Fruit fly (Drosophila melanogaster) whole organism, embryonic: ENCODE data around the gene Ir67a.
A peak's percentile ranks its signal among the peaks of the same experiment; 100 is the strongest.

ENCODE experiments used
- Adf1 ChIP-seq: fragments of 200-800 bp; sonication (Bioruptor generic); IDR thresholded peaks from 2 replicates; pipeline ENCODE4 v1.3.6; 2022; ENCODE audit warnings: missing biosample characterization, missing genetic modification characterization
- Blimp-1 ChIP-seq: fragments of 200-800 bp; sonication (Bioruptor generic); optimal IDR thresholded peaks from 3 replicates; lab custom pipeline; 2018; ENCODE audit warnings: missing biosample characterization, missing genetic modification characterization, mild to moderate bottlenecking, moderate library complexity, missing genetic modification reagents
- BtbVII ChIP-seq: fragments of 200-800 bp; sonication (Bioruptor generic); optimal IDR thresholded peaks from 3 replicates; lab custom pipeline; 2017; ENCODE audit warnings: missing biosample characterization, mild to moderate bottlenecking, missing genetic modification characterization
- CG10431 ChIP-seq: fragments of 200-800 bp; sonication (Bioruptor generic); optimal IDR thresholded peaks from 3 replicates; lab custom pipeline; 2018; ENCODE audit warnings: missing biosample characterization, mild to moderate bottlenecking, missing genetic modification characterization
- CG10543 ChIP-seq: fragments of 200-800 bp; sonication (Bioruptor generic); optimal IDR thresholded peaks from 3 replicates; lab custom pipeline; 2017; ENCODE audit warnings: missing biosample characterization, mild to moderate bottlenecking, missing genetic modification characterization, moderate library complexity
- CG13123 ChIP-seq: fragments of 200-800 bp; sonication (Bioruptor generic); optimal IDR thresholded peaks from 2 replicates; lab custom pipeline; 2016; ENCODE audit warnings: missing biosample characterization, missing genetic modification characterization
- CG14710 ChIP-seq: fragments of 200-800 bp; sonication (Bioruptor generic); optimal IDR thresholded peaks from 3 replicates; lab custom pipeline; 2019; ENCODE audit warnings: missing biosample characterization, mild to moderate bottlenecking, missing genetic modification characterization, moderate library complexity
- CG1602 ChIP-seq: fragments of 200-800 bp; sonication (Bioruptor generic); optimal IDR thresholded peaks from 3 replicates; lab custom pipeline; 2016; ENCODE audit warnings: missing biosample characterization, missing genetic modification characterization
- CG1647 ChIP-seq: fragments of 200-800 bp; sonication (Bioruptor generic); optimal IDR thresholded peaks from 3 replicates; lab custom pipeline; 2016; ENCODE audit warnings: missing biosample characterization, missing genetic modification characterization
- CG16813 ChIP-seq: fragments of 200-800 bp; sonication (Bioruptor generic); IDR thresholded peaks from 3 replicates; pipeline ENCODE4 v1.3.6; 2022; ENCODE audit warnings: missing biosample characterization, missing genetic modification characterization; ENCODE audit not compliant: partially characterized antibody
- CG17829 ChIP-seq: fragments of 200-800 bp; optimal IDR thresholded peaks from 2 replicates; lab custom pipeline; 2019; ENCODE audit warnings: missing biosample characterization, mild to moderate bottlenecking, missing genetic modification characterization, moderate library complexity
- CG18011 ChIP-seq: fragments of 200-800 bp; sonication (Bioruptor generic); optimal IDR thresholded peaks from 2 replicates; lab custom pipeline; 2017; ENCODE audit warnings: missing biosample characterization, missing genetic modification characterization, mild to moderate bottlenecking, moderate library complexity, missing genotype
- CG2889 ChIP-seq: fragments of 200-800 bp; sonication (Bioruptor generic); IDR thresholded peaks from 3 replicates; pipeline ENCODE4 v1.3.6; 2022; ENCODE audit warnings: missing biosample characterization, missing genetic modification characterization
- CG3281 ChIP-seq: fragments of 200-800 bp; sonication (Bioruptor generic); optimal IDR thresholded peaks from 3 replicates; lab custom pipeline; 2017; ENCODE audit warnings: missing biosample characterization, mild to moderate bottlenecking, missing genetic modification characterization
- CG34224 ChIP-seq: fragments of 200-800 bp; sonication (Bioruptor generic); IDR thresholded peaks from 3 replicates; pipeline ENCODE4 v1.3.6; 2022; ENCODE audit warnings: missing biosample characterization, missing genetic modification characterization; ENCODE audit not compliant: partially characterized antibody
- CG4282 ChIP-seq: fragments of 200-800 bp; sonication (Bioruptor generic); optimal IDR thresholded peaks from 2 replicates; lab custom pipeline; 2016; ENCODE audit warnings: missing biosample characterization, missing genetic modification characterization
- CG4617 ChIP-seq: fragments of 200-800 bp; sonication (Bioruptor generic); optimal IDR thresholded peaks from 3 replicates; lab custom pipeline; 2016; ENCODE audit warnings: missing biosample characterization, missing genetic modification characterization, borderline replicate concordance
- CG6254 ChIP-seq: fragments of 200-800 bp; sonication (Bioruptor generic); optimal IDR thresholded peaks from 3 replicates; lab custom pipeline; 2017; ENCODE audit warnings: mild to moderate bottlenecking, missing biosample characterization, missing genetic modification reagents, missing genetic modification characterization
- CG6765 ChIP-seq: fragments of 200-800 bp; sonication (Bioruptor generic); optimal IDR thresholded peaks from 3 replicates; lab custom pipeline; 2017; ENCODE audit warnings: missing biosample characterization, mild to moderate bottlenecking, missing genetic modification characterization
- CG7786 ChIP-seq: fragments of 200-800 bp; sonication (Bioruptor generic); optimal IDR thresholded peaks from 2 replicates; lab custom pipeline; 2016; ENCODE audit warnings: missing biosample characterization, missing genetic modification characterization
- CHES-1-like ChIP-seq: fragments of 200-800 bp; sonication (Bioruptor generic); optimal IDR thresholded peaks from 2 replicates; lab custom pipeline; 2016; ENCODE audit warnings: missing biosample characterization, missing genetic modification characterization
- Doc2 ChIP-seq: fragments of 200-800 bp; sonication (Bioruptor generic); IDR thresholded peaks from 2 replicates; pipeline ENCODE4 v1.3.6; 2022; ENCODE audit warnings: missing biosample characterization, missing genetic modification characterization
- Ets97D ChIP-seq: fragments of 200-800 bp; sonication (Bioruptor generic); optimal IDR thresholded peaks from 3 replicates; lab custom pipeline; 2016; ENCODE audit warnings: missing biosample characterization, missing genetic modification characterization
- Fer1 ChIP-seq: fragments of 200-800 bp; sonication (Bioruptor generic); optimal IDR thresholded peaks from 2 replicates; lab custom pipeline; 2017; ENCODE audit warnings: missing biosample characterization, mild to moderate bottlenecking, missing genetic modification characterization
- Hand ChIP-seq: fragments of 200-800 bp; sonication (Bioruptor generic); optimal IDR thresholded peaks from 2 replicates; lab custom pipeline; 2017; ENCODE audit warnings: mild to moderate bottlenecking, missing biosample characterization, missing genetic modification reagents, missing genetic modification characterization
- Hey ChIP-seq: fragments of 200-800 bp; sonication (Bioruptor generic); optimal IDR thresholded peaks from 3 replicates; lab custom pipeline; 2018; ENCODE audit warnings: missing biosample characterization, mild to moderate bottlenecking, missing genetic modification characterization
- Lhr ChIP-seq: fragments of 200-800 bp; sonication (Bioruptor generic); optimal IDR thresholded peaks from 3 replicates; lab custom pipeline; 2017; ENCODE audit warnings: mild to moderate bottlenecking, missing biosample characterization, missing genetic modification reagents, missing genetic modification characterization
- NK7.1 ChIP-seq: fragments of 200-800 bp; sonication (Bioruptor generic); optimal IDR thresholded peaks from 3 replicates; lab custom pipeline; 2016; ENCODE audit warnings: missing biosample characterization, missing genetic modification characterization
- Nf-YC ChIP-seq: fragments of 200-800 bp; optimal IDR thresholded peaks from 3 replicates; lab custom pipeline; 2019; ENCODE audit warnings: missing biosample characterization, mild to moderate bottlenecking, missing genetic modification characterization, moderate library complexity
- Oaz ChIP-seq: fragments of 200-800 bp; sonication (Bioruptor generic); IDR thresholded peaks from 2 replicates; pipeline ENCODE4 v1.3.6; 2022; ENCODE audit warnings: missing biosample characterization, missing genetic modification characterization
- Ravus ChIP-seq: fragments of 200-800 bp; sonication (Bioruptor generic); IDR thresholded peaks from 2 replicates; pipeline ENCODE4 v1.3.6; 2022; ENCODE audit warnings: missing biosample characterization, missing genetic modification characterization
- Rfx ChIP-seq: fragments of 200-800 bp; sonication (Bioruptor generic); IDR thresholded peaks from 2 replicates; pipeline ENCODE4 v1.3.6; 2022; ENCODE audit warnings: missing biosample characterization, missing genetic modification characterization
- Side ChIP-seq: fragments of 200-800 bp; sonication (Bioruptor generic); optimal IDR thresholded peaks from 2 replicates; lab custom pipeline; 2016; ENCODE audit warnings: missing biosample characterization, missing genetic modification characterization
- Sin3A ChIP-seq: fragments of >200 bp; optimal IDR thresholded peaks from 2 replicates; lab custom pipeline; 2018
- Xrp1 ChIP-seq: fragments of 200-800 bp; sonication (Bioruptor generic); IDR thresholded peaks from 2 replicates; pipeline ENCODE4 v1.3.6; 2022; ENCODE audit warnings: missing biosample characterization, missing genetic modification characterization
- amos ChIP-seq: fragments of 200-800 bp; sonication (Bioruptor generic); IDR thresholded peaks from 2 replicates; pipeline ENCODE4 v1.3.6; 2022; ENCODE audit warnings: missing biosample characterization, missing genetic modification characterization; ENCODE audit not compliant: partially characterized antibody
- ara ChIP-seq: fragments of 200-800 bp; sonication (Bioruptor generic); IDR thresholded peaks from 2 replicates; pipeline ENCODE4 v1.3.6; 2022; ENCODE audit warnings: missing biosample characterization, missing genetic modification characterization
- caup ChIP-seq: fragments of 200-800 bp; sonication (Bioruptor generic); optimal IDR thresholded peaks from 3 replicates; lab custom pipeline; 2017; ENCODE audit warnings: missing biosample characterization, mild to moderate bottlenecking, missing genetic modification characterization, moderate library complexity; ENCODE audit not compliant: severe bottlenecking
- chinmo ChIP-seq: fragments of 200-800 bp; sonication (Bioruptor generic); IDR thresholded peaks from 4 replicates; pipeline ENCODE4 v1.3.6; 2022; ENCODE audit warnings: missing biosample characterization, missing genetic modification characterization; ENCODE audit not compliant: partially characterized antibody
- crol ChIP-seq: fragments of 200-800 bp; sonication (Bioruptor generic); IDR thresholded peaks from 2 replicates; pipeline ENCODE4 v1.3.6; 2022; ENCODE audit warnings: missing biosample characterization, missing genetic modification characterization
- dmrt99B ChIP-seq: fragments of 200-800 bp; sonication (Bioruptor generic); optimal IDR thresholded peaks from 2 replicates; lab custom pipeline; 2018; ENCODE audit warnings: missing biosample characterization, mild to moderate bottlenecking, missing genetic modification characterization, moderate library complexity
- emc ChIP-seq: fragments of 200-800 bp; sonication (Bioruptor generic); optimal IDR thresholded peaks from 2 replicates; lab custom pipeline; 2016; ENCODE audit warnings: missing biosample characterization, missing genetic modification characterization
- hbn ChIP-seq: fragments of 200-800 bp; sonication (Bioruptor generic); IDR thresholded peaks from 2 replicates; pipeline ENCODE4 v1.3.6; 2022; ENCODE audit warnings: missing biosample characterization, missing genetic modification characterization; ENCODE audit not compliant: partially characterized antibody
- nmo ChIP-seq: fragments of 200-800 bp; sonication (Bioruptor generic); optimal IDR thresholded peaks from 2 replicates; lab custom pipeline; 2018; ENCODE audit warnings: missing biosample characterization, mild to moderate bottlenecking, missing genetic modification characterization, moderate library complexity
- pros ChIP-seq: fragments of 200-800 bp; sonication (Bioruptor generic); optimal IDR thresholded peaks from 3 replicates; lab custom pipeline; 2019; ENCODE audit warnings: missing biosample characterization, mild to moderate bottlenecking, missing genetic modification characterization, moderate library complexity
- psq ChIP-seq: fragments of 200-800 bp; sonication (Bioruptor generic); optimal IDR thresholded peaks from 2 replicates; lab custom pipeline; 2017; ENCODE audit warnings: missing biosample characterization, missing genetic modification characterization
- so ChIP-seq: fragments of 200-800 bp; sonication (Bioruptor generic); IDR thresholded peaks from 3 replicates; pipeline ENCODE4 v1.3.6; 2022; ENCODE audit warnings: missing biosample characterization, missing genetic modification characterization
- tio ChIP-seq: fragments of 200-800 bp; sonication (Bioruptor generic); optimal IDR thresholded peaks from 2 replicates; lab custom pipeline; 2017; ENCODE audit warnings: missing biosample characterization, missing genetic modification characterization, inconsistent platforms
- tll ChIP-seq, 2 experiments: fragments of 200-800 bp in 1 of 2; fragments of >200 bp in 1 of 2; sonication (Bioruptor generic) in 1 of 2; optimal IDR thresholded peaks; 2 replicates each; lab custom pipeline; 2017 to 2019; ENCODE audit warnings: missing biosample characterization in 2 of 2, missing genetic modification characterization in 2 of 2, mild to moderate bottlenecking in 1 of 2, moderate library complexity in 1 of 2
- yki ChIP-seq: fragments of >200 bp; optimal IDR thresholded peaks from 3 replicates; lab custom pipeline; 2018

Gene Ir67a

dm6 chr3L:9503552-9504317 is 40.1 kb downstream of the Ir67a start (continued):
- TF ChIP-seq hbn (GFP tag; lab: Robert Waterston, UW) (no peak), dmrt99B (no peak), CG13123 (no peak), CG14710 (tag; lab: Kevin White, UChicago) (no peak), Adf1 (GFP tag; lab: Robert Waterston, UW) (no peak), psq (GFP tag; lab: Kevin White, UChicago) (no peak), CG6254 (GFP tag; lab: Kevin White, UChicago) (no peak), Side (GFP tag; lab: Kevin White, UChicago) (no peak), Lhr (no peak), yki (lab: Kevin White, UChicago) (no peak), Xrp1 (GFP tag; lab: Robert Waterston, UW) (peak; percentile 24; the same call in 1 of the 2 replicates), Hand (GFP tag; lab: Kevin White, UChicago) (no peak), Oaz (no peak), CG6765 (GFP tag; lab: Kevin White, UChicago) (no peak), ara (GFP tag; lab: Robert Waterston, UW) (no peak), tio (no peak), Nf-YC (tag; lab: Kevin White, UChicago) (no peak), CG2889 (GFP tag; lab: Robert Waterston, UW) (no peak), Sin3A (lab: Kevin White, UChicago) (no peak), amos (no peak), CG34224 (GFP tag; lab: Robert Waterston, UW) (no peak), CHES-1-like (no peak), so (GFP tag; lab: Robert Waterston, UW) (no peak), tll (GFP tag; optimal IDR thresholded peaks at IDR 0.05; lab: Kevin White, UChicago) (no peak), CG3281 (peak; percentile 19), CG10431 (GFP tag; lab: Kevin White, UChicago) (no peak), Ets97D (GFP tag; lab: Kevin White, UChicago) (no peak), BtbVII (GFP tag; lab: Kevin White, UChicago) (peak; percentile 31), chinmo (no peak), CG18011 (GFP tag; lab: Kevin White, UChicago) (no peak), Doc2 (GFP tag; lab: Robert Waterston, UW) (no peak), Fer1 (GFP tag; lab: Kevin White, UChicago) (peak; percentile 1), nmo (peak; percentile 23), CG17829 (tag; lab: Kevin White, UChicago) (peak; percentile 10), CG1602 (GFP tag; lab: Kevin White, UChicago) (no peak), Blimp-1 (no peak), crol (GFP tag; lab: Robert Waterston, UW) (no peak), CG4617 (GFP tag; lab: Kevin White, UChicago) (no peak), CG7786 (GFP tag; lab: Kevin White, UChicago) (no peak), NK7.1 (GFP tag; lab: Kevin White, UChicago) (no peak), Hey (tag; lab: Kevin White, UChicago) (no peak), CG10543 (GFP tag; lab: Kevin White, UChicago) (no peak), Rfx (GFP tag; lab: Robert Waterston, UW) (0 out of 2 replicates have a peak, but pooled peaks have one; percentile 31), Ravus (no peak), CG16813 (GFP tag; lab: Robert Waterston, UW) (no peak), caup (GFP tag; lab: Kevin White, UChicago) (peak; percentile 25), emc (GFP tag; lab: Kevin White, UChicago) (no peak), CG1647 (GFP tag; lab: Kevin White, UChicago) (no peak), CG4282 (GFP tag; lab: Kevin White, UChicago) (no peak), pros (GFP tag; lab: Kevin White, UChicago) (no peak)
